Worm (Caenorhabditis elegans) whole organism, young adult: Measurements from ENCODE around the gene sre-55.

Experiments used
- B0035.1 ChIP-seq: sonication (generic microtip); optimal IDR thresholded peaks from 2 replicates; lab custom pipeline; 2016; ENCODE audit warnings: missing genetic modification characterization, mild to moderate bottlenecking, missing compliant biosample characterization, missing genotype, missing genetic modification reagents
- C06A6.2 ChIP-seq: fragments of 200-800 bp; sonication (Bioruptor generic); conservative IDR thresholded peaks from 2 replicates; pipeline ENCODE4 v1.3.6; 2022; ENCODE audit warnings: missing genetic modification characterization, missing compliant biosample characterization
- F10E7.11 ChIP-seq: sonication (generic microtip); optimal IDR thresholded peaks from 2 replicates; lab custom pipeline; 2017; ENCODE audit warnings: mild to moderate bottlenecking, missing genetic modification characterization, moderate library complexity, missing compliant biosample characterization
- F22D6.2 ChIP-seq: sonication (generic microtip); optimal IDR thresholded peaks from 2 replicates; lab custom pipeline; 2016; ENCODE audit warnings: mild to moderate bottlenecking, missing genetic modification characterization, missing compliant biosample characterization
- F23B12.7 ChIP-seq: sonication (generic microtip); optimal IDR thresholded peaks from 2 replicates; lab custom pipeline; 2017; ENCODE audit warnings: missing genetic modification characterization, mild to moderate bottlenecking, missing compliant biosample characterization, antibody characterized with exemption, moderate library complexity; ENCODE audit not compliant: insufficient read depth
- Y95B8A.8 ChIP-seq: fragments of 200-800 bp; sonication (Bioruptor generic); IDR thresholded peaks from 2 replicates; pipeline ENCODE4 v1.3.6; 2022; ENCODE audit warnings: missing genetic modification reagents, missing genetic modification characterization, missing compliant biosample characterization
- ZK185.1 ChIP-seq: sonication (generic microtip); optimal IDR thresholded peaks from 2 replicates; lab custom pipeline; 2016; ENCODE audit warnings: mild to moderate bottlenecking, missing genetic modification characterization, missing compliant biosample characterization; ENCODE audit not compliant: poor library complexity, severe bottlenecking
- aptf-2 ChIP-seq: fragments of 200-800 bp; sonication (Bioruptor generic); conservative IDR thresholded peaks from 2 replicates; pipeline ENCODE4 v1.3.6; 2022; ENCODE audit warnings: missing genetic modification reagents, missing genetic modification characterization, missing compliant biosample characterization
- attf-3 ChIP-seq: fragments of 200-800 bp; sonication (Bioruptor generic); conservative IDR thresholded peaks from 2 replicates; pipeline ENCODE4 v1.3.6; 2022; ENCODE audit warnings: missing genetic modification reagents, missing genetic modification characterization, missing compliant biosample characterization
- attf-6 ChIP-seq: fragments of 200-800 bp; sonication (Bioruptor generic); IDR thresholded peaks from 2 replicates; pipeline ENCODE4 v1.3.6; 2022; ENCODE audit warnings: missing genetic modification reagents, missing genetic modification characterization, missing compliant biosample characterization
- bed-1 ChIP-seq: fragments of 200-800 bp; sonication (Bioruptor generic); IDR thresholded peaks from 2 replicates; pipeline ENCODE4 v1.3.6; 2022; ENCODE audit warnings: missing genetic modification reagents, missing genetic modification characterization, missing compliant biosample characterization
- bed-2 ChIP-seq: fragments of 200-800 bp; sonication (Bioruptor generic); IDR thresholded peaks from 2 replicates; pipeline ENCODE4 v1.3.6; 2022; ENCODE audit warnings: missing genetic modification reagents, missing genetic modification characterization, missing compliant biosample characterization
- ccch-3 ChIP-seq: fragments of 200-800 bp; sonication (Bioruptor generic); optimal IDR thresholded peaks from 2 replicates; lab custom pipeline; 2018; ENCODE audit warnings: mild to moderate bottlenecking, missing genetic modification characterization, missing compliant biosample characterization
- cebp-1 ChIP-seq, 2 experiments: fragments of 200-800 bp in 1 of 2; sonication (Bioruptor generic) in 1 of 2; sonication (generic microtip) in 1 of 2; IDR thresholded peaks in 1 of 2; optimal IDR thresholded peaks in 1 of 2; 2 replicates each; pipeline versions ENCODE4 v1.3.6 to Lab custom; 2017 to 2022; ENCODE audit warnings: missing compliant biosample characterization in 2 of 2, missing genetic modification characterization in 2 of 2, mild to moderate bottlenecking in 1 of 2, missing genetic modification reagents in 1 of 2, moderate library complexity in 1 of 2
- ceh-100 ChIP-seq: fragments of 200-800 bp; sonication (Bioruptor generic); IDR thresholded peaks from 2 replicates; pipeline ENCODE4 v1.3.6; 2022; ENCODE audit warnings: missing genetic modification reagents, missing genetic modification characterization, missing compliant biosample characterization
- ceh-27 ChIP-seq: fragments of 200-800 bp; sonication (Bioruptor generic); optimal IDR thresholded peaks from 2 replicates; lab custom pipeline; 2018; ENCODE audit warnings: mild to moderate bottlenecking, missing genetic modification characterization, moderate library complexity, missing compliant biosample characterization
- ceh-58 ChIP-seq: fragments of 200-800 bp; sonication (Bioruptor generic); IDR thresholded peaks from 2 replicates; pipeline ENCODE4 v1.3.6; 2022; ENCODE audit warnings: missing genetic modification characterization, missing compliant biosample characterization
- ceh-91 ChIP-seq: fragments of 200-800 bp; sonication (Bioruptor generic); IDR thresholded peaks from 2 replicates; pipeline ENCODE4 v1.3.6; 2022; ENCODE audit warnings: missing genetic modification reagents, missing genetic modification characterization, missing compliant biosample characterization
- chd-7 ChIP-seq: sonication (generic microtip); optimal IDR thresholded peaks from 2 replicates; lab custom pipeline; 2016; ENCODE audit warnings: mild to moderate bottlenecking, missing genetic modification characterization, moderate library complexity, missing compliant biosample characterization
- die-1 ChIP-seq: sonication (generic microtip); optimal IDR thresholded peaks from 2 replicates; lab custom pipeline; 2016; ENCODE audit warnings: missing genotype, mild to moderate bottlenecking, missing genetic modification characterization, missing compliant biosample characterization
- dox-1 ChIP-seq: fragments of 200-800 bp; sonication (Bioruptor generic); IDR thresholded peaks from 2 replicates; pipeline ENCODE4 v1.3.6; 2022; ENCODE audit warnings: missing genetic modification reagents, missing genetic modification characterization, missing compliant biosample characterization
- efl-1 ChIP-seq: fragments of 150-350 bp; optimal IDR thresholded peaks from 2 replicates; lab custom pipeline; 2014; ENCODE audit warnings: missing biosample characterization, missing genetic modification reagents, missing genetic modification characterization
- egrh-3 ChIP-seq: fragments of 200-800 bp; sonication (Bioruptor generic); IDR thresholded peaks from 2 replicates; pipeline ENCODE4 v1.3.6; 2022; ENCODE audit warnings: missing genetic modification reagents, missing genetic modification characterization, missing compliant biosample characterization
- ets-4 ChIP-seq: fragments of 200-800 bp; sonication (Bioruptor generic); optimal IDR thresholded peaks from 2 replicates; lab custom pipeline; 2018; ENCODE audit warnings: mild to moderate bottlenecking, missing genetic modification characterization, missing compliant biosample characterization
- fkh-3 ChIP-seq: sonication (generic microtip); optimal IDR thresholded peaks from 2 replicates; lab custom pipeline; 2016; ENCODE audit warnings: mild to moderate bottlenecking, missing genetic modification characterization, missing compliant biosample characterization
- gei-17 ChIP-seq: fragments of 200-800 bp; sonication (Bioruptor generic); optimal IDR thresholded peaks from 2 replicates; lab custom pipeline; 2018; ENCODE audit warnings: mild to moderate bottlenecking, missing genetic modification characterization, missing compliant biosample characterization
- hmg-1.2 ChIP-seq: fragments of 200-800 bp; sonication (Bioruptor generic); IDR thresholded peaks from 2 replicates; pipeline ENCODE4 v1.3.6; 2022; ENCODE audit warnings: missing genetic modification reagents, missing genetic modification characterization, missing compliant biosample characterization
- hmg-20 ChIP-seq: fragments of 200-800 bp; sonication (Bioruptor generic); IDR thresholded peaks from 2 replicates; pipeline ENCODE4 v1.3.6; 2022; ENCODE audit warnings: missing genetic modification reagents, missing genetic modification characterization, missing compliant biosample characterization
- hrde-1 ChIP-seq: sonication (generic microtip); optimal IDR thresholded peaks from 2 replicates; lab custom pipeline; 2016; ENCODE audit warnings: missing genetic modification characterization, mild to moderate bottlenecking, missing compliant biosample characterization, moderate library complexity, missing genotype, missing genetic modification reagents, borderline replicate concordance
- hsf-1 ChIP-seq: fragments of 200-800 bp; sonication (Bioruptor generic); IDR thresholded peaks from 2 replicates; pipeline ENCODE4 v1.3.6; 2022; ENCODE audit warnings: missing genetic modification reagents, missing genetic modification characterization, missing compliant biosample characterization
- lin-35 ChIP-seq, 3 experiments: fragments of 150-350 bp in 2 of 3; sonication (generic microtip) in 1 of 3; optimal IDR thresholded peaks; 2 replicates each; lab custom pipeline; 2014 to 2018; ENCODE audit warnings: missing biosample characterization in 3 of 3, missing genetic modification characterization in 3 of 3, missing genetic modification reagents in 3 of 3
- lin-40 ChIP-seq: sonication (generic microtip); optimal IDR thresholded peaks from 2 replicates; lab custom pipeline; 2016; ENCODE audit warnings: missing genetic modification characterization, mild to moderate bottlenecking, missing compliant biosample characterization, missing genotype, missing genetic modification reagents
- lsl-1 ChIP-seq: fragments of 200-800 bp; sonication (Bioruptor generic); optimal IDR thresholded peaks from 2 replicates; lab custom pipeline; 2018; ENCODE audit warnings: mild to moderate bottlenecking, missing genetic modification characterization, moderate library complexity, missing compliant biosample characterization
- madf-3 ChIP-seq: fragments of 200-800 bp; sonication (Bioruptor generic); IDR thresholded peaks from 2 replicates; pipeline ENCODE4 v1.3.6; 2022; ENCODE audit warnings: missing genetic modification reagents, missing genetic modification characterization, missing compliant biosample characterization
- madf-6 ChIP-seq: fragments of 200-800 bp; sonication (Bioruptor generic); IDR thresholded peaks from 2 replicates; pipeline ENCODE4 v1.3.6; 2022; ENCODE audit warnings: missing genetic modification reagents, missing genetic modification characterization, missing compliant biosample characterization
- madf-8 ChIP-seq: fragments of 200-800 bp; sonication (Bioruptor generic); conservative IDR thresholded peaks from 2 replicates; pipeline ENCODE4 v1.3.6; 2022; ENCODE audit warnings: missing genetic modification reagents, missing genetic modification characterization, missing compliant biosample characterization
- mel-28 ChIP-seq: sonication (generic microtip); optimal IDR thresholded peaks from 2 replicates; lab custom pipeline; 2016; ENCODE audit warnings: borderline replicate concordance, mild to moderate bottlenecking, missing genetic modification characterization, missing compliant biosample characterization
- mxl-1 ChIP-seq: sonication (generic microtip); optimal IDR thresholded peaks from 2 replicates; lab custom pipeline; 2016; ENCODE audit warnings: missing genetic modification characterization, missing compliant biosample characterization
- nfya-2 ChIP-seq: fragments of 200-800 bp; sonication (Bioruptor generic); IDR thresholded peaks from 2 replicates; pipeline ENCODE4 v1.3.6; 2022; ENCODE audit warnings: missing genetic modification reagents, missing genetic modification characterization, missing compliant biosample characterization
- nhr-179 ChIP-seq: sonication (generic microtip); optimal IDR thresholded peaks from 2 replicates; lab custom pipeline; 2016; ENCODE audit warnings: mild to moderate bottlenecking, missing genetic modification characterization, missing compliant biosample characterization
- pha-4 ChIP-seq: fragments of 150-350 bp; sonication (generic microtip); optimal IDR thresholded peaks from 2 replicates; lab custom pipeline; 2014; ENCODE audit warnings: missing biosample characterization, missing genetic modification reagents, missing genetic modification characterization
- rec-8 ChIP-seq, 2 experiments: sonication (generic microtip); optimal IDR thresholded peaks; 2 replicates each; lab custom pipeline; 2016; ENCODE audit warnings: mild to moderate bottlenecking in 2 of 2, missing genetic modification characterization in 2 of 2, missing genetic modification reagents in 2 of 2, missing genotype in 2 of 2, missing biosample characterization in 1 of 2, missing compliant biosample characterization in 1 of 2, moderate library complexity in 1 of 2
- rpc-1 ChIP-seq, 2 experiments: fragments of 150-350 bp in 1 of 2; sonication (generic microtip) in 1 of 2; optimal IDR thresholded peaks; 2 replicates each; lab custom pipeline; 2014 to 2018; ENCODE audit warnings: missing biosample characterization in 1 of 2, missing genetic modification characterization in 1 of 2, missing genetic modification reagents in 1 of 2, missing genotype in 1 of 2
- sea-2 ChIP-seq: fragments of 200-800 bp; sonication (Bioruptor generic); IDR thresholded peaks from 2 replicates; pipeline ENCODE4 v1.3.6; 2022; ENCODE audit warnings: missing genetic modification characterization, missing compliant biosample characterization
- snpc-4 ChIP-seq, 5 experiments: fragments of 150-350 bp in 1 of 5; sonication (generic microtip) in 4 of 5; optimal IDR thresholded peaks; 2 replicates each; lab custom pipeline; 2014 to 2018; ENCODE audit warnings: missing genetic modification characterization in 5 of 5, missing biosample characterization in 3 of 5, antibody characterized with exemption in 2 of 5, mild to moderate bottlenecking in 2 of 5, missing compliant biosample characterization in 2 of 5, missing genotype in 2 of 5, moderate library complexity in 2 of 5, missing genetic modification reagents in 1 of 5
- somi-1 ChIP-seq: fragments of 200-800 bp; sonication (Bioruptor generic); optimal IDR thresholded peaks from 2 replicates; lab custom pipeline; 2018; ENCODE audit warnings: mild to moderate bottlenecking, missing genetic modification characterization, missing compliant biosample characterization
- sptf-2 ChIP-seq: fragments of 200-800 bp; sonication (Bioruptor generic); optimal IDR thresholded peaks from 2 replicates; lab custom pipeline; 2018; ENCODE audit warnings: mild to moderate bottlenecking, missing genetic modification characterization, missing compliant biosample characterization

The sre-55 gene

ce11 chrII:12344787-12345186 lies 15.7 kb downstream of the sre-55 start, which contains the start of gene C44C11.6 (continued):
- no peak for TF ChIP-seq ets-4 (GFP tag; lab: Kevin White, UChicago)
- TF ChIP-seq nfya-2 (GFP tag; lab: Robert Waterston, UW): no peak
- no peak for TF ChIP-seq Y95B8A.8 (GFP tag; lab: Robert Waterston, UW)
- no peak for TF ChIP-seq fkh-3 (tag; lab: Kevin White, UChicago)
- TF ChIP-seq dox-1 (GFP tag; lab: Robert Waterston, UW): 0 out of 2 replicates have a peak, but pooled peaks have one; percentile 30
- TF ChIP-seq gei-17 (GFP tag; lab: Kevin White, UChicago): no peak
- no peak for TF ChIP-seq rpc-1 (optimal IDR thresholded peaks at IDR 0.05; lab: Kevin White, UChicago)
- TF ChIP-seq rpc-1 (tag; optimal IDR thresholded peaks at IDR 0.05; lab: Kevin White, UChicago): peak; percentile 48
- TF ChIP-seq lin-35 (GFP tag; optimal IDR thresholded peaks at IDR 0.05; lab: Kevin White, UChicago): no peak
- TF ChIP-seq sea-2 (GFP tag; lab: Robert Waterston, UW): no peak
- TF ChIP-seq hmg-1.2 (GFP tag; lab: Robert Waterston, UW): no peak
- TF ChIP-seq madf-3 (GFP tag; lab: Robert Waterston, UW): no peak
- no peak for TF ChIP-seq bed-1
- no peak for TF ChIP-seq ceh-27
- TF ChIP-seq lin-40: no peak
- no peak for TF ChIP-seq aptf-2 (GFP tag; lab: Robert Waterston, UW)
- no peak for TF ChIP-seq ZK185.1 (tag; lab: Kevin White, UChicago)
- no peak for TF ChIP-seq die-1
- TF ChIP-seq ceh-91: no peak
- peak; percentile 4 for TF ChIP-seq chd-7 (tag; lab: Kevin White, UChicago)
- TF ChIP-seq ccch-3: no peak
- no peak for TF ChIP-seq ceh-58 (GFP tag; lab: Robert Waterston, UW)
- TF ChIP-seq attf-6 (GFP tag; lab: Robert Waterston, UW): no peak
- TF ChIP-seq F10E7.11 (tag; lab: Kevin White, UChicago): no peak
- no peak for TF ChIP-seq snpc-4 (GFP tag; optimal IDR thresholded peaks at IDR 0.05; lab: Kevin White, UChicago)
- TF ChIP-seq snpc-4 (tag; optimal IDR thresholded peaks at IDR 0.05; lab: Kevin White, UChicago): no peak
- TF ChIP-seq mxl-1 (tag; lab: Kevin White, UChicago): no peak
- no peak for TF ChIP-seq rec-8 (tag; optimal IDR thresholded peaks at IDR 0.05; lab: Kevin White, UChicago)
- TF ChIP-seq mel-28 (tag; lab: Kevin White, UChicago): no peak
- TF ChIP-seq sptf-2 (GFP tag; lab: Kevin White, UChicago): no peak
- no peak for TF ChIP-seq egrh-3 (GFP tag; lab: Robert Waterston, UW)
- no peak for TF ChIP-seq pha-4 (tag; lab: Kevin White, UChicago)
- TF ChIP-seq F22D6.2 (tag; lab: Kevin White, UChicago): no peak
- TF ChIP-seq somi-1 (GFP tag; lab: Kevin White, UChicago): no peak
- TF ChIP-seq hrde-1 (tag; lab: Kevin White, UChicago): no peak
- TF ChIP-seq nhr-179: no peak
- TF ChIP-seq F23B12.7 (tag; lab: Kevin White, UChicago): no peak
- no peak for TF ChIP-seq madf-6 (GFP tag; lab: Robert Waterston, UW)
- TF ChIP-seq cebp-1 (GFP tag; IDR thresholded peaks at IDR 0.05; lab: Robert Waterston, UW): no peak
- TF ChIP-seq cebp-1 (tag; optimal IDR thresholded peaks at IDR 0.05; lab: Kevin White, UChicago): peak; percentile 12
- TF ChIP-seq ceh-100 (GFP tag; lab: Robert Waterston, UW): no peak
- no peak for TF ChIP-seq efl-1 (GFP tag; lab: Kevin White, UChicago)
- TF ChIP-seq attf-3 (GFP tag; lab: Robert Waterston, UW): no peak
- no peak for TF ChIP-seq B0035.1 (tag; lab: Kevin White, UChicago)
- no peak for TF ChIP-seq madf-8 (GFP tag; lab: Robert Waterston, UW)
- TF ChIP-seq C06A6.2 (GFP tag; lab: Robert Waterston, UW): no peak
- TF ChIP-seq lsl-1: no peak
- TF ChIP-seq hsf-1: 0 out of 2 replicates have a peak, but pooled peaks have one; percentile 24
- no peak for TF ChIP-seq bed-2 (GFP tag; lab: Robert Waterston, UW)
- no peak for TF ChIP-seq hmg-20 (GFP tag; lab: Robert Waterston, UW)
